Worm (Caenorhabditis elegans) whole organism, L1 larva: Measurements from ENCODE around the gene sna-3.

Experiments used
- F16B12.6 ChIP-seq: fragments of 150-350 bp; optimal IDR thresholded peaks from 2 replicates; lab custom pipeline; 2014; ENCODE audit warnings: missing biosample characterization, missing genetic modification characterization
- Y116A8C.19 ChIP-seq: sonication (generic microtip); optimal IDR thresholded peaks from 2 replicates; lab custom pipeline; 2016; ENCODE audit warnings: missing compliant biosample characterization, missing genetic modification characterization, borderline replicate concordance
- aly-2 ChIP-seq: fragments of 150-350 bp; optimal IDR thresholded peaks from 2 replicates; lab custom pipeline; 2014; ENCODE audit warnings: missing biosample characterization, missing genetic modification characterization
- ama-1 ChIP-seq: fragments of 150-350 bp; optimal IDR thresholded peaks from 2 replicates; lab custom pipeline; 2014
- blmp-1 ChIP-seq: fragments of 150-350 bp; optimal IDR thresholded peaks from 2 replicates; lab custom pipeline; 2014; ENCODE audit warnings: missing biosample characterization, missing genetic modification characterization
- ceh-63 ChIP-seq: fragments of 200-800 bp; sonication (Bioruptor generic); optimal IDR thresholded peaks from 2 replicates; lab custom pipeline; 2018; ENCODE audit warnings: mild to moderate bottlenecking, missing genetic modification characterization, missing compliant biosample characterization
- ceh-8 ChIP-seq: fragments of 200-800 bp; sonication (Bioruptor generic); optimal IDR thresholded peaks from 2 replicates; lab custom pipeline; 2018; ENCODE audit warnings: mild to moderate bottlenecking, missing genetic modification characterization, moderate library complexity, missing compliant biosample characterization
- ceh-82 ChIP-seq, 3 experiments: fragments of 150-350 bp in 1 of 3; sonication (generic microtip) in 2 of 3; optimal IDR thresholded peaks; 2 replicates each; lab custom pipeline; 2014 to 2017; ENCODE audit warnings: missing biosample characterization in 3 of 3, missing genetic modification characterization in 3 of 3
- ceh-88 ChIP-seq: fragments of 200-800 bp; sonication (Bioruptor generic); IDR thresholded peaks from 2 replicates; pipeline ENCODE4 v1.3.6; 2022; ENCODE audit warnings: missing genetic modification characterization, missing compliant biosample characterization
- ceh-90 ChIP-seq: sonication (generic microtip); optimal IDR thresholded peaks from 2 replicates; lab custom pipeline; 2016; ENCODE audit warnings: missing genetic modification characterization, missing compliant biosample characterization
- ces-1 ChIP-seq: fragments of 150-350 bp; optimal IDR thresholded peaks from 2 replicates; lab custom pipeline; 2014; ENCODE audit warnings: missing biosample characterization, missing genetic modification reagents, missing genetic modification characterization
- dpl-1 ChIP-seq, 3 experiments: fragments of 150-350 bp in 2 of 3; sonication (generic microtip) in 1 of 3; optimal IDR thresholded peaks; 2 replicates each; lab custom pipeline; 2014 to 2017; ENCODE audit warnings: missing biosample characterization in 3 of 3, missing genetic modification characterization in 3 of 3, missing genetic modification reagents in 3 of 3
- efl-1 ChIP-seq, 4 experiments: fragments of 150-350 bp; optimal IDR thresholded peaks in 3 of 4; peaks in 1 of 4; 1 replicate in 1 of 4; 2 replicates in 3 of 4; lab custom pipeline; 2014; ENCODE audit warnings: missing biosample characterization in 2 of 4, missing genetic modification characterization in 2 of 4, missing genetic modification reagents in 2 of 4
- efl-3 ChIP-seq: fragments of 200-800 bp; sonication (Bioruptor generic); optimal IDR thresholded peaks from 2 replicates; lab custom pipeline; 2018; ENCODE audit warnings: mild to moderate bottlenecking, missing genetic modification characterization, missing compliant biosample characterization
- egl-27 ChIP-seq, 2 experiments: fragments of 150-350 bp in 1 of 2; sonication (generic microtip); optimal IDR thresholded peaks; 3 replicates each; lab custom pipeline; 2017 to 2018; ENCODE audit warnings: missing biosample characterization in 2 of 2, missing genetic modification characterization in 2 of 2, missing genetic modification reagents in 2 of 2
- elt-2 ChIP-seq: sonication (generic microtip); optimal IDR thresholded peaks from 2 replicates; lab custom pipeline; 2016; ENCODE audit warnings: missing genetic modification characterization, mild to moderate bottlenecking, inconsistent platforms, missing compliant biosample characterization, missing genetic modification reagents
- elt-3 ChIP-seq, 6 experiments: fragments of 150-350 bp in 1 of 6; sonication (generic microtip); optimal IDR thresholded peaks; 2 replicates each; lab custom pipeline; 2017 to 2018; ENCODE audit warnings: missing biosample characterization in 6 of 6, missing genetic modification characterization in 6 of 6, inconsistent platforms in 1 of 6
- grh-1 ChIP-seq: fragments of 200-800 bp; sonication (Bioruptor generic); IDR thresholded peaks from 2 replicates; pipeline ENCODE4 v1.3.6; 2022; ENCODE audit warnings: missing genetic modification reagents, missing genetic modification characterization, missing compliant biosample characterization
- hlh-17 ChIP-seq: fragments of 200-800 bp; sonication (Bioruptor generic); optimal IDR thresholded peaks from 2 replicates; lab custom pipeline; 2018; ENCODE audit warnings: missing genetic modification characterization, mild to moderate bottlenecking, missing compliant biosample characterization, moderate library complexity, borderline replicate concordance
- hlh-4 ChIP-seq: sonication (generic microtip); optimal IDR thresholded peaks from 2 replicates; lab custom pipeline; 2016; ENCODE audit warnings: mild to moderate bottlenecking, missing genetic modification characterization, missing compliant biosample characterization
- hpl-2 ChIP-seq: fragments of 150-350 bp; optimal IDR thresholded peaks from 2 replicates; lab custom pipeline; 2014; ENCODE audit warnings: missing biosample characterization, missing genetic modification reagents, missing genetic modification characterization
- jun-1 ChIP-seq: fragments of 150-350 bp; optimal IDR thresholded peaks from 2 replicates; lab custom pipeline; 2014; ENCODE audit warnings: missing biosample characterization, missing genetic modification reagents, missing genetic modification characterization
- lin-13 ChIP-seq: fragments of 150-350 bp; optimal IDR thresholded peaks from 2 replicates; lab custom pipeline; 2014; ENCODE audit warnings: missing biosample characterization, missing genetic modification reagents, missing genetic modification characterization
- lin-15B ChIP-seq: fragments of 150-350 bp; sonication (generic microtip); optimal IDR thresholded peaks from 3 replicates; lab custom pipeline; 2014; ENCODE audit warnings: missing biosample characterization, missing genetic modification characterization
- lsy-2 ChIP-seq, 2 experiments: fragments of 150-350 bp; optimal IDR thresholded peaks; 2 replicates each; lab custom pipeline; 2014; ENCODE audit warnings: missing biosample characterization in 2 of 2, missing genetic modification characterization in 2 of 2
- mef-2 ChIP-seq: fragments of 150-350 bp; optimal IDR thresholded peaks from 2 replicates; lab custom pipeline; 2014; ENCODE audit warnings: missing biosample characterization, missing genetic modification characterization
- mep-1 ChIP-seq: fragments of 150-350 bp; optimal IDR thresholded peaks from 2 replicates; lab custom pipeline; 2014; ENCODE audit warnings: missing biosample characterization, missing genetic modification characterization
- nhr-11 ChIP-seq: fragments of 150-350 bp; optimal IDR thresholded peaks from 2 replicates; lab custom pipeline; 2014; ENCODE audit warnings: missing biosample characterization, missing genetic modification characterization
- nhr-12 ChIP-seq: sonication (generic microtip); optimal IDR thresholded peaks from 2 replicates; lab custom pipeline; 2017; ENCODE audit warnings: missing biosample characterization, missing genetic modification characterization
- nhr-20 ChIP-seq: sonication (generic microtip); optimal IDR thresholded peaks from 2 replicates; lab custom pipeline; 2016; ENCODE audit warnings: mild to moderate bottlenecking, missing genetic modification characterization, missing compliant biosample characterization
- nhr-237 ChIP-seq: fragments of 150-350 bp; optimal IDR thresholded peaks from 2 replicates; lab custom pipeline; 2014; ENCODE audit warnings: missing biosample characterization, missing genetic modification characterization
- nhr-47 ChIP-seq: sonication (generic microtip); optimal IDR thresholded peaks from 2 replicates; lab custom pipeline; 2016; ENCODE audit warnings: mild to moderate bottlenecking, missing genetic modification characterization, moderate library complexity, missing compliant biosample characterization
- nhr-71 ChIP-seq: sonication (generic microtip); optimal IDR thresholded peaks from 2 replicates; lab custom pipeline; 2016; ENCODE audit warnings: mild to moderate bottlenecking, missing genetic modification characterization, moderate library complexity, missing compliant biosample characterization
- nhr-76 ChIP-seq: sonication (generic microtip); optimal IDR thresholded peaks from 2 replicates; lab custom pipeline; 2017; ENCODE audit warnings: missing biosample characterization, missing genetic modification characterization
- nhr-84 ChIP-seq: sonication (generic microtip); optimal IDR thresholded peaks from 2 replicates; lab custom pipeline; 2017; ENCODE audit warnings: missing biosample characterization, missing genetic modification characterization
- nhr-90 ChIP-seq: sonication (generic microtip); optimal IDR thresholded peaks from 2 replicates; lab custom pipeline; 2016; ENCODE audit warnings: mild to moderate bottlenecking, missing genetic modification characterization, missing compliant biosample characterization; ENCODE audit not compliant: poor library complexity
- pax-3 ChIP-seq: fragments of 200-800 bp; sonication (Bioruptor generic); optimal IDR thresholded peaks from 2 replicates; lab custom pipeline; 2018; ENCODE audit warnings: mild to moderate bottlenecking, missing genetic modification characterization, moderate library complexity, missing compliant biosample characterization
- rnt-1 ChIP-seq: sonication (generic microtip); optimal IDR thresholded peaks from 2 replicates; lab custom pipeline; 2016; ENCODE audit warnings: mild to moderate bottlenecking, missing genetic modification characterization, moderate library complexity, missing compliant biosample characterization
- snpc-4 ChIP-seq: fragments of 150-350 bp; optimal IDR thresholded peaks from 2 replicates; lab custom pipeline; 2014; ENCODE audit warnings: missing biosample characterization, missing genetic modification characterization
- sox-4 ChIP-seq: sonication (generic microtip); optimal IDR thresholded peaks from 2 replicates; lab custom pipeline; 2016; ENCODE audit warnings: missing genetic modification characterization, missing compliant biosample characterization
- tlp-1 ChIP-seq: fragments of 150-350 bp; optimal IDR thresholded peaks from 2 replicates; lab custom pipeline; 2014; ENCODE audit warnings: missing biosample characterization, missing genetic modification characterization
- unc-86 ChIP-seq: sonication (generic microtip); optimal IDR thresholded peaks from 2 replicates; lab custom pipeline; 2016; ENCODE audit warnings: missing genetic modification characterization, missing compliant biosample characterization
- xbp-1 ChIP-seq: sonication (generic microtip); optimal IDR thresholded peaks from 2 replicates; lab custom pipeline; 2016; ENCODE audit warnings: missing genetic modification characterization, missing compliant biosample characterization
- zip-4 ChIP-seq: fragments of 200-800 bp; sonication (Bioruptor generic); optimal IDR thresholded peaks from 2 replicates; lab custom pipeline; 2018; ENCODE audit warnings: mild to moderate bottlenecking, missing genetic modification characterization, moderate library complexity, missing compliant biosample characterization
- ztf-4 ChIP-seq: fragments of 150-350 bp; optimal IDR thresholded peaks from 2 replicates; lab custom pipeline; 2014; ENCODE audit warnings: missing biosample characterization, missing genetic modification characterization

The sna-3 gene

DNA sequence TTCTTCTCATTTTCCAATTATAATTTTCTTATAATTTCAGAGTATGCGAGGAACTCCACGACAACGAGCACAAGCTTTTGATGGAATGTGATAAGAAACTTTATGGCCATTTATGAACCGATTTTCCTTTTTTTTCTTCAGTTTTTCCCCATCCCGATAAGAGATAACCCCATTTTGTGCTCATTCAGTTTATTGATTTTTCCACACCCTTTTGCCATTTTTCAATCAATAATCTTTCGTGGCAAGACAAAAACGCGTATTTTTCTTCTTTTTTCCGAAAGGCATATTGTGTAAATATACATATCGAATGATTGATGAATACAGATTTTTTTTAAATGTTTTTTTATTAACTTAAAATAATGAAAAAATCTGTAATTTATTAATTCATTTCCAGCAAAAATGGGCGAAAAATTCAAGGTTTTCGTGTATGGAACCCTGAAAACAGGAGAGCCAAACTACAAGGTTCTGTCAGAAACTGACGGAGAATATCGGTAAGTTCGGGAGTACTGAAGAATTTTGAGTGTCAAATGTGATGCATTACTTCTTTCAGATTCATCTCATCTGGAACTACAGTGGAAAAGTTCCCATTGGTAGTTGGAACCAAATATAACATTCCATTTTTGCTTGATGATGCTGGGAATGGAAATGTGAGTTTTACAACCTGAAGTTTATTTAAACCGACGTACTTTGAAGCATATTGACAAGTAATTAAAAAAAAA lies 41.6 kb downstream of the sna-3 start, which contains the start of gene F42A10.9:
Gene F42A10.9, plus strand, starts transcription at position 321 of the 719 bp plus-strand sequence.
- TF ChIP-seq nhr-90 (tag; lab: Kevin White, UChicago) (peak; percentile 25), lin-13 (GFP tag; lab: Kevin White, UChicago) (no peak), nhr-84 (tag; lab: Kevin White, UChicago) (no peak), elt-2 (tag; lab: Kevin White, UChicago) (peak; percentile 4), lsy-2 (tag; optimal IDR thresholded peaks at IDR 0.05; lab: Kevin White, UChicago) (peak in 1 of 2 experiments; percentile 18), zip-4 (GFP tag; lab: Kevin White, UChicago) (no peak), dpl-1 (GFP tag; optimal IDR thresholded peaks at IDR 0.05; lab: Kevin White, UChicago) (no peak), mep-1 (tag; lab: Kevin White, UChicago) (peak; percentile 45), efl-1 (optimal IDR thresholded peaks at IDR 0.05; lab: Kevin White, UChicago) (no peak), efl-1 (GFP tag; optimal IDR thresholded peaks at IDR 0.05 in 1 of 2; lab: Kevin White, UChicago) (peak in 1 of 2 experiments; percentile 38), ama-1 (lab: Kevin White, UChicago) (peak; percentile 50), nhr-47 (tag; lab: Kevin White, UChicago) (peak; percentile 5), elt-3 (tag; optimal IDR thresholded peaks at IDR 0.05; lab: Kevin White, UChicago) (no peak), unc-86 (no peak)

DNA sequence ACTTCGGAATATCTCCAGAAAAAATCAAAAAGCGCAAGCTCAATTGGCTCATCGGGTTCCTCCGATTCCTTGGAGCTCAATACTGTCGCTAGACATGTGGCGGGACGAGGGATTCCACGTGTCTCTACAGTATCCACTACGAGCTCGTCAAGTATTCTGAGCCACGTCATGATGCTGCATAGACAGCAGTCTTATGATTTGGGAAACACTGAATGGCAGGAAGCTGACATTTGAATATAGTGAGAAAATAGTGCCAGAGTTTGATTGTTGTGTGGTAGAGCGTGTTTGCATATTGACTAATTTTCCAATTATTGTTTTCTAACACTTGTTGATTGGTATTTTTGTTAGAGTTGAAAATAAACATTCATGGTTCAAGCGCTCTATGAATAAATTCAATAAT lies 42.6 kb downstream of the sna-3 start:
- TF ChIP-seq ztf-4 (tag; lab: Kevin White, UChicago): no peak
- TF ChIP-seq nhr-11: no peak
- no peak for TF ChIP-seq F16B12.6 (tag; lab: Kevin White, UChicago)
- no peak for TF ChIP-seq Y116A8C.19 (tag; lab: Kevin White, UChicago)
- no peak for TF ChIP-seq blmp-1
- TF ChIP-seq nhr-20: no peak
- TF ChIP-seq nhr-76 (tag; lab: Kevin White, UChicago): no peak
- no peak for TF ChIP-seq nhr-71 (tag; lab: Kevin White, UChicago)
- TF ChIP-seq ceh-88 (GFP tag; lab: Robert Waterston, UW): no peak
- no peak for TF ChIP-seq lin-13 (GFP tag; lab: Kevin White, UChicago)
- no peak for TF ChIP-seq jun-1 (tag; lab: Kevin White, UChicago)
- no peak for TF ChIP-seq nhr-237 (tag; lab: Kevin White, UChicago)
- no peak for TF ChIP-seq nhr-12 (tag; lab: Kevin White, UChicago)
- TF ChIP-seq ceh-63: no peak
- TF ChIP-seq aly-2 (tag; lab: Kevin White, UChicago): no peak
- no peak for TF ChIP-seq lin-15B
- TF ChIP-seq mef-2 (tag; lab: Kevin White, UChicago): no peak
- TF ChIP-seq hlh-4 (tag; lab: Kevin White, UChicago): no peak
- no peak for TF ChIP-seq ces-1

DNA sequence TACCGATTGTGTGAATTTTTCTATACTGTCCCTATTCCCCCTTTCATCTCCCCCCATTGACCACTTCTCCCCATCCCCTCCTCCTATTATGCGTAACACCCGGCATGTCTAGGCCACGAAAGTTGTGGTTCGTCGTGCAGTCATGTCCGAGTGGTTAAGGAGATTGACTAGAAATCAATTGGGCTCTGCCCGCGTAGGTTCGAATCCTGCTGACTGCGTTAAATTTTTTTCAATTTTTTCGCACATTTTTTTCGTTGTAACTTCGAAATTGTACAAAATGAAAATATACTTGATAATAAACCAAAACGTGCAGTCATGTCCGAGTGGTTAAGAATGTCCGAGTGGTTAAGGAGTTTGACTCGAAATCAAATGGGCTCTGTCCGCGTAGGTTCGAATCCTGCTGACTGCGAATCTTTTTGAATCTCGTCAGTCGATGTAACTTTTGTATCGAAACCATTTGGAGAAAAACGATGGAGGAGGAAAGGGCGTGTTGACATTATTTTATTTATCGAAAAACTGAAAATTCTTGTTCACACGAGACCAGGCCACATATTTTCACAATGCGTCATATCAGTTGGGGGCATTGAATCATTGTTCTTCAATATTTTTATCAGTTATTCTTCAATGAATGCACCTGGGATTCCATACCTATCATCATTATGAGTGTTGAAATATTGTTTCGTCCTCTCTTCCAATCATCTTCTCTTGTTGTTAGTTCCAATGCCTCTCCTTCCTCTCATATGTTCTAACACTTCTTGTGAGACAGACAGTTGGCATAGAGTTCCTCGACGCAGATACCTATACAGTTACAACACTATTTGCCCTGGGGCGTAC lies 47.2 kb downstream of the sna-3 start, which contains the start of gene nfm-1:
Gene nfm-1, plus strand, starts transcription at position 812 of the 834 bp plus-strand sequence.
- no peak for TF ChIP-seq nhr-12 (tag; lab: Kevin White, UChicago)
- peak; percentile 9 for TF ChIP-seq snpc-4 (tag; lab: Kevin White, UChicago)
- TF ChIP-seq grh-1 (GFP tag; lab: Robert Waterston, UW): 0 out of 2 replicates have a peak, but pooled peaks have one; percentile 6
- peak; percentile 81 for TF ChIP-seq elt-2 (tag; lab: Kevin White, UChicago)
- no peak for TF ChIP-seq efl-3 (GFP tag; lab: Kevin White, UChicago)
- no peak for TF ChIP-seq nhr-84 (tag; lab: Kevin White, UChicago)
- TF ChIP-seq rnt-1 (tag; lab: Kevin White, UChicago): peak; percentile 63
- TF ChIP-seq unc-86: no peak
- peak; percentile 45 to 73 for TF ChIP-seq lsy-2 (tag; optimal IDR thresholded peaks at IDR 0.05; lab: Kevin White, UChicago)
- TF ChIP-seq nhr-90 (tag; lab: Kevin White, UChicago): peak; percentile 62
- no peak for TF ChIP-seq ceh-8
- TF ChIP-seq xbp-1 (tag; lab: Kevin White, UChicago): peak; percentile 40
- TF ChIP-seq ceh-63: no peak
- peak; percentile 58 for TF ChIP-seq hpl-2 (GFP tag; lab: Kevin White, UChicago)
- TF ChIP-seq egl-27 (tag; optimal IDR thresholded peaks at IDR 0.05; lab: Kevin White, UChicago): peak in 1 of 2 experiments; percentile 3
- peak; percentile 33 for TF ChIP-seq nhr-237 (tag; lab: Kevin White, UChicago)
- TF ChIP-seq ceh-82 (tag; optimal IDR thresholded peaks at IDR 0.05; lab: Kevin White, UChicago): peak in 2 of 3 experiments; percentile 62 to 73
- no peak for TF ChIP-seq tlp-1 (tag; lab: Kevin White, UChicago)
- TF ChIP-seq hlh-17 (GFP tag; lab: Kevin White, UChicago): no peak
- no peak for TF ChIP-seq sox-4 (tag; lab: Kevin White, UChicago)
- TF ChIP-seq ceh-90: no peak
- no peak for TF ChIP-seq pax-3
- TF ChIP-seq mep-1 (tag; lab: Kevin White, UChicago): peak; percentile 77
